Worm (Caenorhabditis elegans): ENCODE measurements around the gene F48G7.8.

DNA sequence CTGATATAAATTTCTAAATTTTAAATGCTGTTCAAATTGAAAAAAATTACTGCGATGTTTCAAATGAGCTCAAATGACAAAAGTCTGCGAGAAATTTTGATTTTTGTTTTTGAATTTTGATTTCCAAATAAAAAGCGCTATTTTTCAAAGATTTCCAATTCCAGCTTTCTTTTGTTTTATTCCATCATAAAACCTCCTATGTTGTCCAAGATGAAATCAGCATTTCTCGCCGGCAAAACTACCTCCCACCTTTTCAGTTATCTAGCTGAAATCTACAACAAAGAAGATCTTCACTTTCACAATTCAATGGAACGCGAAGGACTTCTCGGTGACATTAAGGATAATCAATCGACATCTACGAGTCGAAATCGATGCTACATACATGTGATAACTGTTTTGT lies 48.5 kb downstream of the F48G7.8 start, which contains the start of gene K06H6.4:
- no peak for TF ChIP-seq lin-54 (GFP tag; optimal IDR thresholded peaks at IDR 0.05)
- TF ChIP-seq aptf-2 (GFP tag; conservative IDR thresholded peaks at IDR 0.05) = no peak
- no peak for TF ChIP-seq T07F8.4 (tag; optimal IDR thresholded peaks at IDR 0.05)
- no peak for TF ChIP-seq hlh-12 (tag; optimal IDR thresholded peaks at IDR 0.05)
- TF ChIP-seq unc-62 (GFP tag; optimal IDR thresholded peaks at IDR 0.05) = no peak
- no peak for TF ChIP-seq rcor-1 (GFP tag; IDR thresholded peaks at IDR 0.05)
